Worm (Caenorhabditis elegans) whole organism, mixed stage, embryonic: ENCODE data around the gene zip-7.
"Not testable (repeated sequence)": the region's sequence is repeated elsewhere in the genome, so short reads cannot be mapped to it uniquely, and the experiment has no call there.

Experiments used
- M03D4.4 ChIP-seq: sonication (generic microtip); optimal IDR thresholded peaks from 2 replicates; lab custom pipeline; 2017; ENCODE audit warnings: mild to moderate bottlenecking, missing genetic modification characterization, missing compliant biosample characterization
- bed-3 ChIP-seq: fragments of 200-800 bp; sonication (Bioruptor generic); optimal IDR thresholded peaks from 3 replicates; lab custom pipeline; 2018; ENCODE audit warnings: mild to moderate bottlenecking, missing genetic modification characterization, moderate library complexity, missing compliant biosample characterization
- blmp-1 ChIP-seq: fragments of 150-350 bp; optimal IDR thresholded peaks from 2 replicates; lab custom pipeline; 2014; ENCODE audit warnings: missing biosample characterization, missing genetic modification characterization
- ceh-43 ChIP-seq: fragments of 200-800 bp; sonication (Bioruptor generic); optimal IDR thresholded peaks from 2 replicates; lab custom pipeline; 2018; ENCODE audit warnings: mild to moderate bottlenecking, missing genetic modification characterization, moderate library complexity, missing compliant biosample characterization
- ceh-83 ChIP-seq: fragments of 200-800 bp; sonication (Bioruptor generic); optimal IDR thresholded peaks from 2 replicates; lab custom pipeline; 2018; ENCODE audit warnings: mild to moderate bottlenecking, missing genetic modification characterization, missing compliant biosample characterization
- ces-1 ChIP-seq: fragments of 150-350 bp; optimal IDR thresholded peaks from 2 replicates; lab custom pipeline; 2014; ENCODE audit warnings: missing biosample characterization, missing genetic modification reagents, missing genetic modification characterization
- cnd-1 ChIP-seq: fragments of 200-800 bp; sonication (Bioruptor generic); optimal IDR thresholded peaks from 2 replicates; lab custom pipeline; 2018; ENCODE audit warnings: mild to moderate bottlenecking, missing genetic modification characterization, missing compliant biosample characterization
- drap-1 ChIP-seq: fragments of 200-800 bp; sonication (Bioruptor generic); optimal IDR thresholded peaks from 3 replicates; lab custom pipeline; 2018; ENCODE audit warnings: mild to moderate bottlenecking, missing genetic modification characterization, missing compliant biosample characterization
- elt-3 ChIP-seq: fragments of 150-350 bp; optimal IDR thresholded peaks from 2 replicates; lab custom pipeline; 2014; ENCODE audit warnings: missing biosample characterization, missing genetic modification characterization
- ham-2 ChIP-seq: fragments of 200-800 bp; sonication (Bioruptor generic); optimal IDR thresholded peaks from 2 replicates; lab custom pipeline; 2018; ENCODE audit warnings: mild to moderate bottlenecking, missing genetic modification characterization, missing compliant biosample characterization
- hlh-1 ChIP-seq: fragments of 150-350 bp; optimal IDR thresholded peaks from 2 replicates; lab custom pipeline; 2014; ENCODE audit warnings: missing biosample characterization, missing genetic modification reagents, missing genetic modification characterization
- lin-13 ChIP-seq: fragments of 150-350 bp; optimal IDR thresholded peaks from 2 replicates; lab custom pipeline; 2014; ENCODE audit warnings: missing biosample characterization, missing genetic modification characterization
- lin-32 ChIP-seq: fragments of 200-800 bp; sonication (Bioruptor generic); optimal IDR thresholded peaks from 2 replicates; lab custom pipeline; 2018; ENCODE audit warnings: mild to moderate bottlenecking, missing genetic modification characterization, missing compliant biosample characterization
- mab-5 ChIP-seq: fragments of 150-350 bp; optimal IDR thresholded peaks from 2 replicates; lab custom pipeline; 2014; ENCODE audit warnings: missing biosample characterization, missing genetic modification characterization
- mls-2 ChIP-seq: sonication (generic microtip); optimal IDR thresholded peaks from 2 replicates; lab custom pipeline; 2016; ENCODE audit warnings: mild to moderate bottlenecking, missing genetic modification characterization, moderate library complexity, missing compliant biosample characterization
- nhr-12 ChIP-seq: fragments of 150-350 bp; optimal IDR thresholded peaks from 2 replicates; lab custom pipeline; 2014; ENCODE audit warnings: missing biosample characterization, missing genetic modification characterization
- nhr-2 ChIP-seq: fragments of 150-350 bp; optimal IDR thresholded peaks from 2 replicates; lab custom pipeline; 2014; ENCODE audit warnings: missing biosample characterization, missing genetic modification characterization
- nhr-237 ChIP-seq: fragments of 150-350 bp; optimal IDR thresholded peaks from 2 replicates; lab custom pipeline; 2014; ENCODE audit warnings: missing biosample characterization, missing genetic modification characterization
- nhr-28 ChIP-seq: fragments of 150-350 bp; optimal IDR thresholded peaks from 2 replicates; lab custom pipeline; 2014; ENCODE audit warnings: missing biosample characterization, missing genetic modification characterization
- nhr-76 ChIP-seq: sonication (generic microtip); optimal IDR thresholded peaks from 2 replicates; lab custom pipeline; 2017; ENCODE audit warnings: missing biosample characterization, missing genetic modification characterization
- pha-4 ChIP-seq: fragments of 150-350 bp; optimal IDR thresholded peaks from 2 replicates; lab custom pipeline; 2018; ENCODE audit warnings: missing biosample characterization, missing genetic modification reagents, missing genetic modification characterization
- sem-2 ChIP-seq: fragments of 200-800 bp; sonication (Bioruptor generic); optimal IDR thresholded peaks from 2 replicates; lab custom pipeline; 2018; ENCODE audit warnings: mild to moderate bottlenecking, missing genetic modification characterization, missing compliant biosample characterization
- snpc-4 ChIP-seq: fragments of 150-350 bp; optimal IDR thresholded peaks from 2 replicates; lab custom pipeline; 2014; ENCODE audit warnings: missing biosample characterization, missing genetic modification characterization
- unc-120 ChIP-seq: sonication (generic microtip); optimal IDR thresholded peaks from 2 replicates; lab custom pipeline; 2017; ENCODE audit warnings: missing genetic modification characterization, missing compliant biosample characterization; ENCODE audit not compliant: poor library complexity, severe bottlenecking
- unc-39 ChIP-seq: fragments of 150-350 bp; optimal IDR thresholded peaks from 2 replicates; lab custom pipeline; 2014; ENCODE audit warnings: missing biosample characterization, missing genetic modification characterization
- zip-8 ChIP-seq: fragments of 150-350 bp; optimal IDR thresholded peaks from 2 replicates; lab custom pipeline; 2014; ENCODE audit warnings: missing biosample characterization, missing genetic modification characterization
- ztf-11 ChIP-seq: fragments of 150-350 bp; optimal IDR thresholded peaks from 2 replicates; lab custom pipeline; 2014; ENCODE audit warnings: missing biosample characterization, missing genetic modification characterization

The zip-7 gene

DNA sequence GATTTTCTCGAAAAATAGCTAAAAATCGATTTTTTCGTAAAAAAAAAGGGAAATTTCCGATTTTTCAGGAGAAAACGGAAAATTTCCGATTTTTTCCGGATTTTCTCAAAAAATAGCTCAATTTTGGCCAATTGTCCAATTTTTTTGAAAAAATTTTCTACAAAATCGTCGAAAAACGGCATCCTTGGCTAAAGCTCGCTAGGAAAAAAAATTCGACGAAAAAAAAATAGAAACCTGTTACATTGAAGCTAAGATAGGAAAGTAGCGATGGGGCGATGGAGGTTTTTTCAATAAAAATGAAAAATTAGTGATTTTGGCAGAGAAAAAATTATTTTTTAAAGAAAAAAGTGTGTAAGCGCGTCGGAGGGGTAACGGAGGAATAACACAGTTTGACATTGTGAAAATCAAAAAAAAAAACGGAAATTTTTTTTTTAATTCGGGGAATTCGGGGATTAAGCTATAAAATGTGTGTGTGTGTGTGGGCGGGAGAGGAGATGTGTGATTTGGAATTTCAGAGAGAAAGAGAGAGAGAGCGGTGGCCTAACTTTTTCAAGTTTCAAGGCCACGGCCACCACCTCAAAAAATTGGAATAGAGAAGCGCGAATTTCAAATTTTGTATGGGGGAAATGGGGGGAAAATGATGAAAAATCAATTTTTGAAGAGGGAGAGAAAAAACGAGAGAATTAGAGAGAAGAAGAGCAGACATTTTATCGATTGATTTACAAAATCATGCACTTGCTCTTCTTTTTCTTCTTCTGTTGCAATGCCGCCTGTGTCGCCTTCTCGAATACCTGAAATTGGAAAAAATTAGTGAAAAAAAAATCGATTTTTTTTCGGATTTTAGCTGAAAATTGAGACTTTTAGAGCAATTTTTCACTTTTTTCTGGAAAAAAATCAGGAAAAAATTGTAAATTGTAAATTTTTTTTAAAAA is 21.9 kb downstream of the zip-7 start:
- no peak for TF ChIP-seq ham-2 (GFP tag; lab: Kevin White, UChicago)
- TF ChIP-seq mls-2 (tag; lab: Kevin White, UChicago): no peak
- no peak for TF ChIP-seq hlh-1 (tag; lab: Kevin White, UChicago)
- TF ChIP-seq sem-2 (GFP tag; lab: Kevin White, UChicago): no peak
- TF ChIP-seq nhr-237 (tag; lab: Kevin White, UChicago): no peak
- TF ChIP-seq, all 35 proteins: peak for 0

DNA sequence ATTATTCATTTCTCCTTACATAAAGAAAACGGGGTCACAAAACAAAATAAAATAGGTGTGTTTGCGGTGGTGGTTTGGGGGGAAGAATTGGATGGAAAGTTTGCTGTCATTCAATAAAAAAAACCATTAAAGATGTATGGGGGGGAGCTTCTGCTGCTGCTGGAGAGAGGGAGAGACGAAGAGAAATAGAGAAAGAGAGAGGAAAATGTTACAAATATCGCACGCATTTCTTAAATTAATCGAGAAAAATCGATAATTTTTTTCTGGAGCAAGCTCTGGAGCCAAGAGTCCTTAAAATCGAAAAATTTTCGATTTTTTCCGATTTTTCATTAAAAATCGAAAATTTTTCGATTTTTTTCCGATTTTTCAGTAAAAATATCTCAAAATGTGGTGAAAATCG is 22.7 kb downstream of the zip-7 start:
- TF ChIP-seq bed-3 (GFP tag; lab: Kevin White, UChicago): no peak
- no peak for TF ChIP-seq unc-39 (tag; lab: Kevin White, UChicago)
- TF ChIP-seq cnd-1 (tag; lab: Kevin White, UChicago): no peak
- no peak for TF ChIP-seq unc-120
- TF ChIP-seq nhr-2 (tag; lab: Kevin White, UChicago): no peak
- TF ChIP-seq ztf-11 (tag; lab: Kevin White, UChicago): no peak
- no peak for TF ChIP-seq M03D4.4
- TF ChIP-seq mab-5 (tag; lab: Kevin White, UChicago): no peak
- TF ChIP-seq nhr-12: no peak
- TF ChIP-seq nhr-76 (tag; lab: Kevin White, UChicago): no peak
- TF ChIP-seq lin-13 (tag; lab: Kevin White, UChicago): no peak
- no peak for TF ChIP-seq pha-4
- TF ChIP-seq lin-32 (GFP tag; lab: Kevin White, UChicago): no peak
- no peak for TF ChIP-seq ces-1 (GFP tag; lab: Kevin White, UChicago)
- TF ChIP-seq hlh-1 (tag; lab: Kevin White, UChicago): no peak
- no peak for TF ChIP-seq elt-3 (tag; lab: Kevin White, UChicago)
- no peak for TF ChIP-seq ceh-43 (GFP tag; lab: Kevin White, UChicago)

DNA sequence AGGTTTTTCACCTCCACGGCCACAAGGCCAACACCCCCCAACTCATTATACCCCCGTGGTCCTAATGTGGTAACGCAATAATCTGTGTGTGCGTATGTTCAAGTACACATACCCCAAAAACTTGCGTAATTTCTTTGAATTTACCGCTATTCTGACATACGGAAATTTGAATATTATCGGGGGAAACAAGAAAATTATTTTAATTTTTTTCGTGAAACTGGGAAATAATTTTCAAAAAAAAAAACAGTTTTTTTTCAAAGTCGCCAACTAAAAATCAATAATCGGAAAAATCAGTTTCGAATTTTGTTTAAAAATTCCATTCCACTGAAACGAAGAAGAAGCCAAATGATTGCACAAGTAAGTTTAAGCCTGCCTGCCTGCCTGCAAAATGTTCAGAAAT is 24.6 kb downstream of the zip-7 start, which contains the start of gene Y51H4A.938:
Gene Y51H4A.938, plus strand, starts transcription at position 301 of the 400 bp plus-strand sequence.
- not testable (repeated sequence) for TF ChIP-seq ceh-43 (GFP tag; lab: Kevin White, UChicago); hlh-1 (tag; lab: Kevin White, UChicago); pha-4

DNA sequence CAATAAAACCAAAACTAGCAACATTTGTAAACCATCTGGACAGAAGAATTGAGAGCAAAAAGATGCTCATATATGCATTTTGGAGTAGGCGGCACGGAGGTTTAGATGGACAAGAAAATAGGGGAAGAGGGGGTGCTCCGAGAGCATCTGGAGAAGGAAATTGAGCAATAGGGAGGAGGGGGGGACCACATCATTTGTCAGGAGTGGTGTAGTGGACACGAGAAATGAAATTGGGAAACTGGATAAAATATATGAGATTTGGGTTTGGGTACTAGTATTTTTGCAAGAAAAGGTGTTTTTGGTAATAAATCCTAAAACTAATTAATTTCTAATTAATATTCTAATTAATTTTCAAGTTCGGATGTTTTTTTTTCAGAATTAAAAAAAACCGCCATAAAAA is 28.3 kb downstream of the zip-7 start, which contains the start of gene Y51H4A.1:
Gene Y51H4A.1, minus strand, starts transcription at position 127 of the 400 bp plus-strand sequence.
- TF ChIP-seq snpc-4 (tag; lab: Kevin White, UChicago): no peak
- peak; percentile 74 for TF ChIP-seq ces-1 (GFP tag; lab: Kevin White, UChicago)

DNA sequence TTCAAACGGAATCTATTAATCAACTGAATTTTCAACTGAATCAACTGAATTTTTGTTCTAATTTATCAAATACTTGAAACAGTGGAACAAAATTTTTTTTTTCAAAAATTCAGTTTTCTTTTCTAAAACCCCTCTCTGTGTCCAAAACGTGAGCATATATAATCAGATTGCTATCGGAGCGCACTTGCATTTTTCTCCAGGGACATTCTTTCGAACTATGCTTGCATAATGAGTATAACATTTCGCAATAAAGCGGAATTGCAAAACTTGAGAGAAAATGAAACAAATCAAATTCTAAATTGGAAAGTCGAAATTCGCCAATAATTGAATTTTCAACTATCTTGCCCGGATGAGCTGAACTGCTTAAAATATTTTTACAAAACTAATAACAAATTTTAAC is 29.4 kb downstream of the zip-7 start:
- TF ChIP-seq pha-4 (no peak), nhr-28 (tag; lab: Kevin White, UChicago) (no peak), blmp-1 (tag; lab: Kevin White, UChicago) (no peak), ces-1 (GFP tag; lab: Kevin White, UChicago) (peak; percentile 87), bed-3 (GFP tag; lab: Kevin White, UChicago) (no peak), zip-8 (tag; lab: Kevin White, UChicago) (no peak), hlh-1 (tag; lab: Kevin White, UChicago) (no peak), mab-5 (tag; lab: Kevin White, UChicago) (no peak)
- TF ChIP-seq, all 35 proteins: peak for 1

DNA sequence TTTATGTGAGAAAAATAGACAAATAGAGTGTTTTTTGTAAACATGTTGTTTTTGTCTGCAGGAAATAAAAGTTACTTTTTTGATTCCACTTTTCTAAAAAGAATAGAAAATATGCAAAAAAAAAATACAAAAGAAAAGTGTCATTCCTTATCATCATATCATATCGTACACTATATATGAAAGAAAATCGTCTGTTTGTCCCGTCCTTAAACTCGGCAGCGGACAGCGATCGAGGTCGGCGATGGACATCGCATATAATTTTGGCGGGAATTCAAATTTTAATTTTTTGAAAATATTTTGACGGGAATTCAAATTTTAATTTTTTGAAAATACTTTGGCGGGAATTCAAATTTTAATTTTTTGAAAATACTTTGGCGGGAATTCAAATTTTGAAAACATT is 33.9 kb downstream of the zip-7 start:
- TF ChIP-seq drap-1 (no peak), nhr-12 (no peak), cnd-1 (tag; lab: Kevin White, UChicago) (no peak), sem-2 (GFP tag; lab: Kevin White, UChicago) (no peak), nhr-2 (tag; lab: Kevin White, UChicago) (no peak), zip-8 (tag; lab: Kevin White, UChicago) (no peak), ceh-43 (GFP tag; lab: Kevin White, UChicago) (no peak), ceh-83 (no peak)
- TF ChIP-seq, all 35 proteins: peak for 0
